Fruit fly (Drosophila melanogaster) whole organism, embryonic: Measurements from ENCODE around the gene Gr93d.

Source experiments
- ATbp ChIP-seq: fragments of 200-800 bp; sonication (Bioruptor generic); optimal IDR thresholded peaks from 2 replicates; lab custom pipeline; 2017; ENCODE audit warnings: missing biosample characterization, mild to moderate bottlenecking, missing genetic modification characterization, missing genetic modification reagents
- Bdp1 ChIP-seq: fragments of 200-800 bp; sonication (Bioruptor generic); optimal IDR thresholded peaks from 3 replicates; lab custom pipeline; 2016; ENCODE audit warnings: missing biosample characterization, missing genetic modification characterization
- CG11696 ChIP-seq: fragments of 200-800 bp; sonication (Bioruptor generic); IDR thresholded peaks from 2 replicates; pipeline ENCODE4 v1.3.6; 2022; ENCODE audit warnings: missing biosample characterization, missing genetic modification characterization
- CG12071 ChIP-seq: fragments of 200-800 bp; sonication (Bioruptor generic); optimal IDR thresholded peaks from 3 replicates; lab custom pipeline; 2018; ENCODE audit warnings: missing biosample characterization, mild to moderate bottlenecking, missing genetic modification characterization
- CG1233 ChIP-seq: fragments of 200-800 bp; sonication (Bioruptor generic); optimal IDR thresholded peaks from 4 replicates; lab custom pipeline; 2018; ENCODE audit warnings: missing biosample characterization, mild to moderate bottlenecking, missing genetic modification characterization
- CG13424 ChIP-seq: fragments of 200-800 bp; sonication (Bioruptor generic); optimal IDR thresholded peaks from 2 replicates; lab custom pipeline; 2019; ENCODE audit warnings: missing biosample characterization, mild to moderate bottlenecking, missing genetic modification characterization, moderate library complexity
- CG14050 ChIP-seq: fragments of 200-800 bp; sonication (Bioruptor generic); IDR thresholded peaks from 3 replicates; pipeline ENCODE4 v1.3.6; 2022; ENCODE audit warnings: missing biosample characterization, missing genetic modification characterization
- CG14965 ChIP-seq: fragments of 200-800 bp; sonication (Bioruptor generic); optimal IDR thresholded peaks from 2 replicates; lab custom pipeline; 2016; ENCODE audit warnings: missing biosample characterization, missing genetic modification characterization, borderline replicate concordance
- CG15011 ChIP-seq: fragments of 200-800 bp; sonication (Bioruptor generic); optimal IDR thresholded peaks from 3 replicates; lab custom pipeline; 2018; ENCODE audit warnings: missing biosample characterization, mild to moderate bottlenecking, missing genetic modification characterization
- CG15073 ChIP-seq: fragments of 200-800 bp; sonication (Bioruptor generic); optimal IDR thresholded peaks from 2 replicates; lab custom pipeline; 2016; ENCODE audit warnings: missing biosample characterization, missing genetic modification characterization
- CG17568 ChIP-seq: fragments of 200-800 bp; sonication (Bioruptor generic); optimal IDR thresholded peaks from 2 replicates; lab custom pipeline; 2018; ENCODE audit warnings: missing biosample characterization, mild to moderate bottlenecking, missing genetic modification characterization, moderate library complexity
- CG18476 ChIP-seq: fragments of 200-800 bp; sonication (Bioruptor generic); optimal IDR thresholded peaks from 2 replicates; lab custom pipeline; 2016; ENCODE audit warnings: missing biosample characterization, mild to moderate bottlenecking, missing genetic modification characterization
- CG18764 ChIP-seq: fragments of 200-800 bp; sonication (Bioruptor generic); optimal IDR thresholded peaks from 3 replicates; lab custom pipeline; 2016; ENCODE audit warnings: missing biosample characterization, missing genetic modification characterization
- CG5245 ChIP-seq: fragments of 200-800 bp; sonication (Bioruptor generic); optimal IDR thresholded peaks from 3 replicates; lab custom pipeline; 2016; ENCODE audit warnings: missing biosample characterization, missing genetic modification characterization
- CG6654 ChIP-seq: fragments of 200-800 bp; sonication (Bioruptor generic); optimal IDR thresholded peaks from 2 replicates; lab custom pipeline; 2017; ENCODE audit warnings: missing biosample characterization, mild to moderate bottlenecking, missing genetic modification characterization
- CG6813 ChIP-seq: fragments of 200-800 bp; sonication (Bioruptor generic); optimal IDR thresholded peaks from 2 replicates; lab custom pipeline; 2017; ENCODE audit warnings: missing biosample characterization, missing genetic modification characterization, mild to moderate bottlenecking, moderate library complexity, missing genetic modification reagents
- CG8281 ChIP-seq: fragments of 200-800 bp; sonication (Bioruptor generic); optimal IDR thresholded peaks from 2 replicates; lab custom pipeline; 2018; ENCODE audit warnings: missing biosample characterization, mild to moderate bottlenecking, missing genetic modification characterization, moderate library complexity
- CG8924 ChIP-seq: fragments of 200-800 bp; optimal IDR thresholded peaks from 3 replicates; lab custom pipeline; 2019; ENCODE audit warnings: missing biosample characterization, mild to moderate bottlenecking, missing genetic modification characterization, moderate library complexity
- CG9932 ChIP-seq: fragments of 200-800 bp; sonication (Bioruptor generic); IDR thresholded peaks from 2 replicates; pipeline ENCODE4 v1.3.6; 2022; ENCODE audit warnings: missing biosample characterization, missing genetic modification characterization
- CHES-1-like ChIP-seq: fragments of 200-800 bp; sonication (Bioruptor generic); optimal IDR thresholded peaks from 2 replicates; lab custom pipeline; 2016; ENCODE audit warnings: missing biosample characterization, missing genetic modification characterization
- Dek ChIP-seq: fragments of 200-800 bp; sonication (Bioruptor generic); optimal IDR thresholded peaks from 3 replicates; lab custom pipeline; 2019; ENCODE audit warnings: missing biosample characterization, mild to moderate bottlenecking, missing genetic modification characterization, moderate library complexity
- E2f2 ChIP-seq: fragments of 200-800 bp; sonication (Bioruptor generic); IDR thresholded peaks from 2 replicates; pipeline ENCODE4 v1.3.6; 2022; ENCODE audit warnings: missing biosample characterization, missing genetic modification characterization
- Hr39 ChIP-seq: fragments of >200 bp; optimal IDR thresholded peaks from 2 replicates; lab custom pipeline; 2017
- NK7.1 ChIP-seq: fragments of 200-800 bp; sonication (Bioruptor generic); optimal IDR thresholded peaks from 3 replicates; lab custom pipeline; 2016; ENCODE audit warnings: missing biosample characterization, missing genetic modification characterization
- Nf-YC ChIP-seq: fragments of 200-800 bp; optimal IDR thresholded peaks from 3 replicates; lab custom pipeline; 2019; ENCODE audit warnings: missing biosample characterization, mild to moderate bottlenecking, missing genetic modification characterization, moderate library complexity
- Optix ChIP-seq: fragments of 200-800 bp; sonication (Bioruptor generic); IDR thresholded peaks from 3 replicates; pipeline ENCODE4 v1.3.6; 2022; ENCODE audit warnings: missing biosample characterization, missing genetic modification characterization
- Scr ChIP-seq: fragments of 200-800 bp; sonication (Bioruptor generic); IDR thresholded peaks from 2 replicates; pipeline ENCODE4 v1.3.6; 2022; ENCODE audit warnings: missing biosample characterization, missing genetic modification characterization; ENCODE audit not compliant: partially characterized antibody
- ac ChIP-seq: fragments of 200-800 bp; sonication (Bioruptor generic); optimal IDR thresholded peaks from 3 replicates; lab custom pipeline; 2017; ENCODE audit warnings: missing biosample characterization, mild to moderate bottlenecking, missing genetic modification characterization
- bbx ChIP-seq: fragments of 200-800 bp; sonication (Bioruptor generic); IDR thresholded peaks from 2 replicates; pipeline ENCODE4 v1.3.6; 2022; ENCODE audit warnings: missing biosample characterization, missing genetic modification characterization; ENCODE audit not compliant: partially characterized antibody
- ci ChIP-seq: fragments of 200-800 bp; sonication (Bioruptor generic); IDR thresholded peaks from 3 replicates; pipeline ENCODE4 v1.3.6; 2022; ENCODE audit warnings: missing biosample characterization, missing genetic modification characterization
- fd102C ChIP-seq: fragments of 200-800 bp; sonication (Bioruptor generic); optimal IDR thresholded peaks from 2 replicates; lab custom pipeline; 2018; ENCODE audit warnings: missing biosample characterization, mild to moderate bottlenecking, missing genetic modification characterization, moderate library complexity
- gsb-n ChIP-seq: fragments of 200-800 bp; sonication (Bioruptor generic); optimal IDR thresholded peaks from 3 replicates; lab custom pipeline; 2018; ENCODE audit warnings: missing biosample characterization, mild to moderate bottlenecking, missing genetic modification characterization
- hkb ChIP-seq, 2 experiments: fragments of 200-800 bp in 1 of 2; fragments of >200 bp in 1 of 2; sonication (Bioruptor generic) in 1 of 2; IDR thresholded peaks in 1 of 2; optimal IDR thresholded peaks in 1 of 2; 2 replicates each; pipeline versions ENCODE4 v1.3.6 to Lab custom; 2017 to 2022; ENCODE audit warnings: missing biosample characterization in 1 of 2, missing genetic modification characterization in 1 of 2
- insv ChIP-seq, 2 experiments: fragments of 200-800 bp; sonication (Bioruptor generic); optimal IDR thresholded peaks; 3 replicates each; lab custom pipeline; 2016 to 2018; ENCODE audit warnings: missing biosample characterization in 2 of 2, missing genetic modification characterization in 2 of 2
- lab ChIP-seq: fragments of 200-800 bp; sonication (Bioruptor generic); optimal IDR thresholded peaks from 3 replicates; lab custom pipeline; 2017; ENCODE audit warnings: missing biosample characterization, missing genetic modification characterization, mild to moderate bottlenecking, moderate library complexity, missing genetic modification reagents
- pan ChIP-seq, 4 experiments: fragments of >200 bp in 3 of 4; fragments of 200-800 bp in 1 of 4; sonication (Bioruptor generic) in 1 of 4; optimal IDR thresholded peaks in 3 of 4; IDR thresholded peaks in 1 of 4; 2 replicates each; pipeline versions ENCODE4 v1.3.6 to Lab custom; 2017 to 2022; ENCODE audit warnings: missing biosample characterization in 2 of 4, missing genetic modification characterization in 2 of 4, mixed read lengths in 1 of 4
- sc ChIP-seq, 3 experiments: fragments of >200 bp in 2 of 3; fragments of 200-800 bp in 1 of 3; sonication (Bioruptor generic) in 1 of 3; optimal IDR thresholded peaks; 2 replicates in 2 of 3; 3 replicates in 1 of 3; lab custom pipeline; 2017; ENCODE audit warnings: mild to moderate bottlenecking in 1 of 3, missing biosample characterization in 1 of 3, missing genetic modification characterization in 1 of 3, missing genetic modification reagents in 1 of 3
- sr ChIP-seq: fragments of 200-800 bp; sonication (Bioruptor generic); IDR thresholded peaks from 3 replicates; pipeline ENCODE4 v1.3.6; 2022; ENCODE audit warnings: missing biosample characterization, missing genetic modification characterization
- tap ChIP-seq: fragments of 200-800 bp; optimal IDR thresholded peaks from 3 replicates; lab custom pipeline; 2019; ENCODE audit warnings: missing biosample characterization, mild to moderate bottlenecking, missing genetic modification characterization, moderate library complexity
- tgo ChIP-seq: fragments of 200-800 bp; sonication (Bioruptor generic); IDR thresholded peaks from 3 replicates; pipeline ENCODE4 v1.3.6; 2022; ENCODE audit warnings: missing biosample characterization, missing genetic modification characterization
- trh ChIP-seq: fragments of 200-800 bp; sonication (Bioruptor generic); optimal IDR thresholded peaks from 2 replicates; lab custom pipeline; 2016; ENCODE audit warnings: missing biosample characterization, missing genetic modification characterization
- ttk ChIP-seq: fragments of 200-800 bp; sonication (Bioruptor generic); IDR thresholded peaks from 2 replicates; pipeline ENCODE4 v2.1.2; 2022; ENCODE audit warnings: missing biosample characterization, missing genetic modification characterization
- tx ChIP-seq: fragments of 200-800 bp; sonication (Bioruptor generic); optimal IDR thresholded peaks from 2 replicates; lab custom pipeline; 2016; ENCODE audit warnings: missing biosample characterization, missing genetic modification characterization
- unpg ChIP-seq: fragments of 200-800 bp; sonication (Bioruptor generic); optimal IDR thresholded peaks from 3 replicates; lab custom pipeline; 2018; ENCODE audit warnings: missing biosample characterization, mild to moderate bottlenecking, missing genetic modification characterization, moderate library complexity
- wek ChIP-seq: fragments of 200-800 bp; sonication (Bioruptor generic); optimal IDR thresholded peaks from 3 replicates; lab custom pipeline; 2018; ENCODE audit warnings: missing biosample characterization, mild to moderate bottlenecking, missing genetic modification characterization, moderate library complexity
- zen2 ChIP-seq: fragments of 200-800 bp; sonication (Bioruptor generic); IDR thresholded peaks from 3 replicates; pipeline ENCODE4 v1.3.6; 2022; ENCODE audit warnings: missing biosample characterization, missing genetic modification characterization; ENCODE audit not compliant: partially characterized antibody

The Gr93d gene

dm6 chr3R:21862137-21862850 lies 15.8 kb upstream of the Gr93d start (continued):
- peak; percentile 61 for TF ChIP-seq CG5245 (GFP tag; lab: Kevin White, UChicago)
- peak; percentile 46 for TF ChIP-seq CG1233 (GFP tag; lab: Kevin White, UChicago)
- TF ChIP-seq zen2, result no peak
- TF ChIP-seq Optix (GFP tag; lab: Robert Waterston, UW), result peak; percentile 56; the same call in 2 of the 3 replicates
- TF ChIP-seq pan (optimal IDR thresholded peaks at IDR 0.05; lab: Kevin White, UChicago), result no peak
- peak in 1 of 2 experiments; percentile 69 for TF ChIP-seq pan (GFP tag; optimal IDR thresholded peaks at IDR 0.05 in 1 of 2, IDR thresholded peaks at IDR 0.05 in 1 of 2)
- TF ChIP-seq ttk, result peak; percentile 76
- peak; percentile 48 for TF ChIP-seq ac (GFP tag; lab: Kevin White, UChicago)
- peak; percentile 95 for TF ChIP-seq unpg
- peak; percentile 94 for TF ChIP-seq gsb-n (tag; lab: Kevin White, UChicago)
- peak; percentile 80 for TF ChIP-seq wek (GFP tag; lab: Kevin White, UChicago)
- no peak for TF ChIP-seq NK7.1
- no peak for TF ChIP-seq Scr (GFP tag; lab: Robert Waterston, UW)
- TF ChIP-seq CG8924 (tag; lab: Kevin White, UChicago), result peak; percentile 84
- peak; percentile 96 for TF ChIP-seq ATbp (GFP tag; lab: Kevin White, UChicago)
- TF ChIP-seq Nf-YC, result peak; percentile 13
- no peak for TF ChIP-seq CG15073 (GFP tag; lab: Kevin White, UChicago)
- no peak for TF ChIP-seq Hr39 (lab: Kevin White, UChicago)
- TF ChIP-seq ci (GFP tag; lab: Robert Waterston, UW), result peak; percentile 95
- peak in 1 of 2 experiments; percentile 2 for TF ChIP-seq insv (GFP tag; optimal IDR thresholded peaks at IDR 0.05; lab: Kevin White, UChicago)
- TF ChIP-seq bbx (GFP tag; lab: Robert Waterston, UW), result no peak
- TF ChIP-seq CHES-1-like (GFP tag; lab: Kevin White, UChicago), result peak; percentile 13
- TF ChIP-seq CG8281 (tag; lab: Kevin White, UChicago), result no peak
- TF ChIP-seq CG11696 (GFP tag; lab: Robert Waterston, UW), result 0 out of 2 replicates have a peak, but pooled peaks have one; percentile 19
- TF ChIP-seq CG12071 (GFP tag; lab: Kevin White, UChicago), result peak; percentile 43
- TF ChIP-seq CG18764 (GFP tag; lab: Kevin White, UChicago), result peak; percentile 42
- TF ChIP-seq CG9932 (GFP tag; lab: Robert Waterston, UW), result no peak
- TF ChIP-seq trh, result peak; percentile 25
- TF ChIP-seq tgo (GFP tag; lab: Robert Waterston, UW), result peak; percentile 45; the same call in 2 of the 3 replicates
- no peak for TF ChIP-seq CG15011 (GFP tag; lab: Kevin White, UChicago)
- TF ChIP-seq sc (optimal IDR thresholded peaks at IDR 0.05; lab: Kevin White, UChicago), result no peak
- peak; percentile 80 for TF ChIP-seq sc (GFP tag; optimal IDR thresholded peaks at IDR 0.05; lab: Kevin White, UChicago)
- peak; percentile 31 for TF ChIP-seq CG18476 (GFP tag; lab: Kevin White, UChicago)
- TF ChIP-seq fd102C (GFP tag; lab: Kevin White, UChicago), result peak; percentile 39
- 0 out of 3 replicates have a peak, but pooled peaks have one; percentile 33 for TF ChIP-seq sr (GFP tag; lab: Robert Waterston, UW)
- TF ChIP-seq lab (GFP tag; lab: Kevin White, UChicago), result peak; percentile 46
- TF ChIP-seq CG17568 (GFP tag; lab: Kevin White, UChicago), result peak; percentile 56
- TF ChIP-seq Dek, result peak; percentile 63
- TF ChIP-seq Bdp1 (GFP tag; lab: Kevin White, UChicago), result peak; percentile 9
- TF ChIP-seq tx, result no peak
- TF ChIP-seq CG14965 (GFP tag; lab: Kevin White, UChicago), result no peak
- TF ChIP-seq CG6813 (GFP tag; lab: Kevin White, UChicago), result peak; percentile 25
- TF ChIP-seq CG14050 (GFP tag; lab: Robert Waterston, UW), result peak; percentile 27; the same call in 1 of the 3 replicates
- TF ChIP-seq CG13424, result peak; percentile 87
- peak; percentile 8 for TF ChIP-seq CG6654
- TF ChIP-seq E2f2 (GFP tag; lab: Robert Waterston, UW), result peak; percentile 48; the same call in 1 of the 2 replicates
- no peak for TF ChIP-seq hkb (optimal IDR thresholded peaks at IDR 0.05; lab: Kevin White, UChicago)
- peak; percentile 86 for TF ChIP-seq hkb (GFP tag; IDR thresholded peaks at IDR 0.05; lab: Robert Waterston, UW)
- TF ChIP-seq tap (tag; lab: Kevin White, UChicago), result peak; percentile 56
